Fruit fly (Drosophila melanogaster) whole organism, wandering third instar larva: ENCODE measurements around the gene CG11696.

Source experiments
- Abd-B ChIP-seq: fragments of >200 bp; optimal IDR thresholded peaks from 2 replicates; lab custom pipeline; 2017; ENCODE audit warnings: missing biosample characterization, missing genetic modification characterization
- CG32264 ChIP-seq: fragments of 200-800 bp; sonication (Bioruptor generic); optimal IDR thresholded peaks from 2 replicates; lab custom pipeline; 2016; ENCODE audit warnings: missing biosample characterization, missing genetic modification characterization
- CG9705 ChIP-seq: fragments of 200-800 bp; sonication (Bioruptor generic); optimal IDR thresholded peaks from 2 replicates; lab custom pipeline; 2018; ENCODE audit warnings: missing biosample characterization, mild to moderate bottlenecking, missing genetic modification characterization
- CrebA ChIP-seq: fragments of 200-800 bp; sonication (Bioruptor generic); optimal IDR thresholded peaks from 2 replicates; lab custom pipeline; 2016; ENCODE audit warnings: missing biosample characterization, mild to moderate bottlenecking, missing genetic modification characterization, borderline replicate concordance
- Dfd ChIP-seq: fragments of >200 bp; optimal IDR thresholded peaks from 2 replicates; lab custom pipeline; 2017; ENCODE audit warnings: missing biosample characterization, missing genetic modification characterization
- Dif ChIP-seq: fragments of 200-275, 200-300 bp; sonication (Bioruptor generic); optimal IDR thresholded peaks from 2 replicates; lab custom pipeline; 2018; ENCODE audit warnings: missing biosample characterization, missing genetic modification characterization; ENCODE audit not compliant: partially characterized antibody
- GATAd ChIP-seq: sonication (Bioruptor generic); optimal IDR thresholded peaks from 2 replicates; lab custom pipeline; 2016; ENCODE audit warnings: missing biosample characterization, missing genetic modification characterization
- HLH106 ChIP-seq: fragments of 200-800 bp; optimal IDR thresholded peaks from 3 replicates; lab custom pipeline; 2019; ENCODE audit warnings: missing biosample characterization, mild to moderate bottlenecking, missing genetic modification characterization, moderate library complexity
- Hnf4 ChIP-seq: fragments of 200-800 bp; sonication (Bioruptor generic); optimal IDR thresholded peaks from 2 replicates; lab custom pipeline; 2016; ENCODE audit warnings: missing biosample characterization, mild to moderate bottlenecking, missing genetic modification characterization
- Hr78 ChIP-seq: fragments of >200 bp; optimal IDR thresholded peaks from 2 replicates; lab custom pipeline; 2017; ENCODE audit warnings: missing biosample characterization, missing genetic modification characterization
- Hr83 ChIP-seq: fragments of 200-300 bp; sonication (Bioruptor generic); optimal IDR thresholded peaks from 2 replicates; lab custom pipeline; 2016; ENCODE audit warnings: missing biosample characterization, mild to moderate bottlenecking, missing genetic modification characterization, moderate library complexity; ENCODE audit not compliant: poor library complexity, severe bottlenecking
- Jra ChIP-seq: sonication (Bioruptor generic); optimal IDR thresholded peaks from 2 replicates; lab custom pipeline; 2016; ENCODE audit warnings: missing biosample characterization, missing genetic modification characterization
- Mio ChIP-seq: sonication (Bioruptor generic); optimal IDR thresholded peaks from 2 replicates; lab custom pipeline; 2016; ENCODE audit warnings: missing biosample characterization, missing genetic modification characterization
- Myc ChIP-seq: fragments of >200 bp; optimal IDR thresholded peaks from 2 replicates; lab custom pipeline; 2017
- N ChIP-seq: fragments of >200 bp; optimal IDR thresholded peaks from 2 replicates; lab custom pipeline; 2018; ENCODE audit warnings: missing biosample characterization, missing external identifiers, missing genetic modification characterization
- OdsH ChIP-seq: fragments of 200-800 bp; sonication (Bioruptor generic); optimal IDR thresholded peaks from 2 replicates; lab custom pipeline; 2016; ENCODE audit warnings: missing biosample characterization, mild to moderate bottlenecking, missing genetic modification characterization
- Rel ChIP-seq, 2 experiments: fragments of 200-800 bp; sonication (Bioruptor generic) in 1 of 2; optimal IDR thresholded peaks; 2 replicates in 1 of 2; 3 replicates in 1 of 2; lab custom pipeline; 2016 to 2019; ENCODE audit warnings: mild to moderate bottlenecking in 2 of 2, missing biosample characterization in 2 of 2, missing genetic modification characterization in 2 of 2, moderate library complexity in 1 of 2
- Sp1 ChIP-seq: fragments of 200-800 bp; sonication (Bioruptor generic); optimal IDR thresholded peaks from 3 replicates; lab custom pipeline; 2019; ENCODE audit warnings: missing biosample characterization, mild to moderate bottlenecking, missing genetic modification characterization, moderate library complexity
- Vsx2 ChIP-seq: fragments of 200-300, 225-300 bp; sonication (Bioruptor generic); optimal IDR thresholded peaks from 2 replicates; lab custom pipeline; 2018; ENCODE audit warnings: missing biosample characterization, missing genetic modification characterization; ENCODE audit not compliant: partially characterized antibody
- br ChIP-seq: fragments of 200-800 bp; sonication (Bioruptor generic); optimal IDR thresholded peaks from 2 replicates; lab custom pipeline; 2016; ENCODE audit warnings: missing biosample characterization, missing genetic modification characterization
- brk ChIP-seq: fragments of 200-800 bp; sonication (Bioruptor generic); optimal IDR thresholded peaks from 2 replicates; lab custom pipeline; 2016; ENCODE audit warnings: missing biosample characterization, mild to moderate bottlenecking, missing genetic modification characterization
- dl ChIP-seq, 2 experiments: fragments of 175-275, 200-275 bp in 1 of 2; fragments of 200-275 bp in 1 of 2; sonication (Bioruptor generic); optimal IDR thresholded peaks; lab custom pipeline; 2018; ENCODE audit warnings: mild to moderate bottlenecking in 2 of 2, missing biosample characterization in 2 of 2, missing genetic modification characterization in 2 of 2, moderate library complexity in 2 of 2; ENCODE audit not compliant: partially characterized antibody in 2 of 2, insufficient read depth in 1 of 2
- dmrt93B ChIP-seq: fragments of 200-800 bp; sonication (Bioruptor generic); optimal IDR thresholded peaks from 2 replicates; lab custom pipeline; 2018; ENCODE audit warnings: missing biosample characterization, mild to moderate bottlenecking, missing genetic modification characterization
- dsf ChIP-seq: sonication (Bioruptor generic); optimal IDR thresholded peaks from 2 replicates; lab custom pipeline; 2016; ENCODE audit warnings: missing biosample characterization, missing genetic modification characterization, borderline replicate concordance
- ey ChIP-seq: fragments of 200-800 bp; sonication (Bioruptor generic); optimal IDR thresholded peaks from 2 replicates; lab custom pipeline; 2016; ENCODE audit warnings: missing biosample characterization, missing genetic modification characterization
- foxo ChIP-seq, 2 experiments: fragments of 200-800 bp; sonication (Bioruptor generic); optimal IDR thresholded peaks; 2 replicates in 1 of 2; 3 replicates in 1 of 2; lab custom pipeline; 2016 to 2017; ENCODE audit warnings: missing biosample characterization in 2 of 2, missing genetic modification characterization in 2 of 2
- fru ChIP-seq: fragments of 200-800 bp; sonication (Bioruptor generic); optimal IDR thresholded peaks from 3 replicates; lab custom pipeline; 2016; ENCODE audit warnings: missing biosample characterization, mild to moderate bottlenecking, missing genetic modification characterization
- h ChIP-seq: fragments of 200-800 bp; sonication (Bioruptor generic); optimal IDR thresholded peaks from 3 replicates; lab custom pipeline; 2016; ENCODE audit warnings: missing biosample characterization, mild to moderate bottlenecking, missing genetic modification characterization
- jim ChIP-seq: fragments of 175-275, 200-325 bp; sonication (Bioruptor generic); optimal IDR thresholded peaks from 2 replicates; lab custom pipeline; 2016; ENCODE audit warnings: missing biosample characterization, mild to moderate bottlenecking, missing genetic modification characterization
- lola ChIP-seq: fragments of >200 bp; optimal IDR thresholded peaks from 2 replicates; lab custom pipeline; 2017; ENCODE audit warnings: missing biosample characterization, missing genetic modification characterization
- pan ChIP-seq: fragments of >200 bp; optimal IDR thresholded peaks from 2 replicates; lab custom pipeline; 2017
- psq ChIP-seq: fragments of 200-800 bp; sonication (Bioruptor generic); optimal IDR thresholded peaks from 3 replicates; lab custom pipeline; 2017; ENCODE audit warnings: missing biosample characterization, mild to moderate bottlenecking, missing genetic modification characterization, moderate library complexity
- rgr ChIP-seq: fragments of 200-800 bp; sonication (Bioruptor generic); optimal IDR thresholded peaks from 3 replicates; lab custom pipeline; 2016; ENCODE audit warnings: missing biosample characterization, mild to moderate bottlenecking, missing genetic modification characterization
- sage ChIP-seq: fragments of 200-800 bp; sonication (Bioruptor generic); optimal IDR thresholded peaks from 2 replicates; lab custom pipeline; 2016; ENCODE audit warnings: missing biosample characterization, mild to moderate bottlenecking, missing genetic modification characterization
- sv ChIP-seq: fragments of 200-800 bp; sonication (Bioruptor generic); optimal IDR thresholded peaks from 3 replicates; lab custom pipeline; 2016; ENCODE audit warnings: missing biosample characterization, missing genetic modification characterization
- tai ChIP-seq: sonication (Bioruptor generic); optimal IDR thresholded peaks from 2 replicates; lab custom pipeline; 2016; ENCODE audit warnings: missing biosample characterization, missing genetic modification characterization
- usp ChIP-seq: fragments of >200 bp; optimal IDR thresholded peaks from 2 replicates; lab custom pipeline; 2017; ENCODE audit warnings: missing biosample characterization, missing genetic modification characterization
- woc ChIP-seq: sonication (Bioruptor generic); optimal IDR thresholded peaks from 2 replicates; lab custom pipeline; 2016; ENCODE audit warnings: missing biosample characterization, mild to moderate bottlenecking, missing genetic modification characterization

Gene CG11696

dm6 chrX:11569956-11570695 lies 3.4 kb upstream of the CG11696 start, which contains the start of the genes Polr2A and CG11699:
Polr2A (minus strand) TSS chrX:11570326.
CG11699 (plus strand) TSS chrX:11570621.
- TF ChIP-seq jim (GFP tag; lab: Kevin White, UChicago) (no peak), HLH106 (tag; lab: Kevin White, UChicago) (peak; percentile 74), CG32264 (GFP tag; lab: Kevin White, UChicago) (no peak), lola (GFP tag; lab: Kevin White, UChicago) (no peak), dmrt93B (GFP tag; lab: Kevin White, UChicago) (no peak), sage (GFP tag; lab: Kevin White, UChicago) (no peak), pan (no peak), fru (peak; percentile 50), GATAd (GFP tag; lab: Kevin White, UChicago) (no peak), Dfd (GFP tag; lab: Kevin White, UChicago) (no peak), N (GFP tag; lab: Kevin White, UChicago) (no peak), psq (GFP tag; lab: Kevin White, UChicago) (peak; percentile 40), Sp1 (peak; percentile 75), dsf (no peak), Dif (GFP tag; lab: Kevin White, UChicago) (no peak), brk (GFP tag; lab: Kevin White, UChicago) (no peak), ey (no peak), Mio (GFP tag; lab: Kevin White, UChicago) (no peak), h (GFP tag; lab: Kevin White, UChicago) (peak; percentile 51), usp (GFP tag; lab: Kevin White, UChicago) (no peak), Rel (GFP tag; optimal IDR thresholded peaks at IDR 0.05; lab: Kevin White, UChicago) (no peak), Rel (tag; optimal IDR thresholded peaks at IDR 0.05; lab: Kevin White, UChicago) (peak; percentile 47), Hr83 (peak; percentile 14), foxo (GFP tag; optimal IDR thresholded peaks at IDR 0.05; lab: Kevin White, UChicago) (peak in 1 of 2 experiments; percentile 87), dl (GFP tag; optimal IDR thresholded peaks at IDR 0.05; lab: Kevin White, UChicago; ENCODE audit: insufficient read depth in 1 of 2, partially characterized antibody in 2 of 2) (no peak), Abd-B (GFP tag; lab: Kevin White, UChicago) (no peak), CrebA (GFP tag; lab: Kevin White, UChicago) (no peak), Vsx2 (GFP tag; lab: Kevin White, UChicago) (no peak), OdsH (GFP tag; lab: Kevin White, UChicago) (peak; percentile 45), CG9705 (GFP tag; lab: Kevin White, UChicago) (peak; percentile 34), Myc (peak; percentile 97), rgr (peak; percentile 64), woc (peak; percentile 65), sv (GFP tag; lab: Kevin White, UChicago) (no peak), tai (GFP tag; lab: Kevin White, UChicago) (no peak), Hr78 (GFP tag; lab: Kevin White, UChicago) (no peak), Jra (no peak), br (GFP tag; lab: Kevin White, UChicago) (no peak), Hnf4 (GFP tag; lab: Kevin White, UChicago) (no peak)
- TF ChIP-seq, all 38 proteins: peak for 13

dm6 chrX:11572270-11572914 lies 1.1 kb upstream of the CG11696 start, which contains the start of the genes Kmn1 and Reepl1:
Kmn1 (minus strand) TSS chrX:11572442.
Reepl1 (plus strand) TSS chrX:11572707.
- TF ChIP-seq HLH106 (tag; lab: Kevin White, UChicago) (peak; percentile 19), lola (GFP tag; lab: Kevin White, UChicago) (no peak), Rel (GFP tag; optimal IDR thresholded peaks at IDR 0.05; lab: Kevin White, UChicago) (no peak), Rel (tag; optimal IDR thresholded peaks at IDR 0.05; lab: Kevin White, UChicago) (no peak), Myc (peak; percentile 58), Sp1 (peak; percentile 19), N (GFP tag; lab: Kevin White, UChicago) (no peak), foxo (GFP tag; optimal IDR thresholded peaks at IDR 0.05; lab: Kevin White, UChicago) (peak in 1 of 2 experiments; percentile 40), fru (no peak), rgr (peak; percentile 1), Hnf4 (GFP tag; lab: Kevin White, UChicago) (no peak), brk (GFP tag; lab: Kevin White, UChicago) (no peak), woc (peak; percentile 21), dmrt93B (GFP tag; lab: Kevin White, UChicago) (no peak), CG32264 (GFP tag; lab: Kevin White, UChicago) (no peak), CG9705 (GFP tag; lab: Kevin White, UChicago) (no peak), Jra (no peak), br (GFP tag; lab: Kevin White, UChicago) (no peak), Dif (GFP tag; lab: Kevin White, UChicago) (no peak), GATAd (GFP tag; lab: Kevin White, UChicago) (no peak), Vsx2 (GFP tag; lab: Kevin White, UChicago) (no peak)
